Fruit fly (Drosophila melanogaster) whole organism, embryonic: ENCODE measurements around the gene EndoGI.

ENCODE experiments used
- C15 ChIP-seq: fragments of 200-800 bp; sonication (Bioruptor generic); IDR thresholded peaks from 3 replicates; pipeline ENCODE4 v1.3.6; 2022; ENCODE audit warnings: missing biosample characterization, missing genetic modification characterization
- CG10209 ChIP-seq: fragments of 200-800 bp; sonication (Bioruptor generic); optimal IDR thresholded peaks from 3 replicates; lab custom pipeline; 2017; ENCODE audit warnings: missing biosample characterization, mild to moderate bottlenecking, missing genetic modification characterization, missing genetic modification reagents
- CG10462 ChIP-seq: fragments of 200-800 bp; sonication (Bioruptor generic); optimal IDR thresholded peaks from 2 replicates; lab custom pipeline; 2016; ENCODE audit warnings: missing biosample characterization, missing genetic modification characterization
- CG11456 ChIP-seq: fragments of 200-800 bp; sonication (Bioruptor generic); IDR thresholded peaks from 3 replicates; pipeline ENCODE4 v1.3.6; 2022; ENCODE audit warnings: missing biosample characterization, missing genetic modification characterization
- CG14014 ChIP-seq: fragments of 200-800 bp; sonication (Bioruptor generic); IDR thresholded peaks from 2 replicates; pipeline ENCODE4 v1.3.6; 2022; ENCODE audit warnings: missing biosample characterization, missing genetic modification characterization
- CG16813 ChIP-seq: fragments of 200-800 bp; sonication (Bioruptor generic); IDR thresholded peaks from 3 replicates; pipeline ENCODE4 v1.3.6; 2022; ENCODE audit warnings: missing biosample characterization, missing genetic modification characterization; ENCODE audit not compliant: partially characterized antibody
- CG16815 ChIP-seq: fragments of 200-800 bp; sonication (Bioruptor generic); optimal IDR thresholded peaks from 3 replicates; lab custom pipeline; 2017; ENCODE audit warnings: missing biosample characterization, mild to moderate bottlenecking, missing genetic modification characterization
- CG17359 ChIP-seq: fragments of 200-800 bp; sonication (Bioruptor generic); optimal IDR thresholded peaks from 3 replicates; lab custom pipeline; 2018; ENCODE audit warnings: missing biosample characterization, mild to moderate bottlenecking, missing genetic modification characterization, moderate library complexity
- CG2116 ChIP-seq: fragments of 200-800 bp; sonication (Bioruptor generic); optimal IDR thresholded peaks from 3 replicates; lab custom pipeline; 2018; ENCODE audit warnings: missing biosample characterization, mild to moderate bottlenecking, missing genetic modification characterization
- CG30020 ChIP-seq: fragments of 200-800 bp; optimal IDR thresholded peaks from 2 replicates; lab custom pipeline; 2019; ENCODE audit warnings: missing biosample characterization, mild to moderate bottlenecking, missing genetic modification characterization, moderate library complexity
- CG3838 ChIP-seq: fragments of 200-800 bp; sonication (Bioruptor generic); optimal IDR thresholded peaks from 3 replicates; lab custom pipeline; 2016; ENCODE audit warnings: missing biosample characterization, missing genetic modification characterization
- CG5180 ChIP-seq: fragments of 200-800 bp; sonication (Bioruptor generic); optimal IDR thresholded peaks from 3 replicates; lab custom pipeline; 2017; ENCODE audit warnings: missing biosample characterization, missing genetic modification characterization, mild to moderate bottlenecking, moderate library complexity, missing genetic modification reagents
- CG6175 ChIP-seq: fragments of 200-800 bp; sonication (Bioruptor generic); IDR thresholded peaks from 3 replicates; pipeline ENCODE4 v1.3.6; 2022; ENCODE audit warnings: missing biosample characterization, missing genetic modification characterization
- CG6765 ChIP-seq: fragments of 200-800 bp; sonication (Bioruptor generic); optimal IDR thresholded peaks from 3 replicates; lab custom pipeline; 2017; ENCODE audit warnings: missing biosample characterization, mild to moderate bottlenecking, missing genetic modification characterization
- CG6854 ChIP-seq: fragments of 200-800 bp; sonication (Bioruptor generic); optimal IDR thresholded peaks from 3 replicates; lab custom pipeline; 2017; ENCODE audit warnings: missing biosample characterization, mild to moderate bottlenecking, missing genetic modification characterization
- CG7786 ChIP-seq: fragments of 200-800 bp; sonication (Bioruptor generic); optimal IDR thresholded peaks from 2 replicates; lab custom pipeline; 2016; ENCODE audit warnings: missing biosample characterization, missing genetic modification characterization
- CG9215 ChIP-seq: fragments of 200-800 bp; sonication (Bioruptor generic); IDR thresholded peaks from 2 replicates; pipeline ENCODE4 v1.3.6; 2022; ENCODE audit warnings: missing biosample characterization, missing genetic modification characterization
- CG9932 ChIP-seq: fragments of 200-800 bp; sonication (Bioruptor generic); IDR thresholded peaks from 2 replicates; pipeline ENCODE4 v1.3.6; 2022; ENCODE audit warnings: missing biosample characterization, missing genetic modification characterization
- Dip3 ChIP-seq: fragments of 200-800 bp; sonication (Bioruptor generic); optimal IDR thresholded peaks from 3 replicates; lab custom pipeline; 2016; ENCODE audit warnings: missing biosample characterization, missing genetic modification characterization
- HmgZ ChIP-seq: fragments of 200-800 bp; sonication (Bioruptor generic); optimal IDR thresholded peaks from 2 replicates; lab custom pipeline; 2018; ENCODE audit warnings: missing biosample characterization, mild to moderate bottlenecking, missing genetic modification characterization
- MBD-R2 ChIP-seq: fragments of 200-800 bp; sonication (Bioruptor generic); IDR thresholded peaks from 2 replicates; pipeline ENCODE4 v1.3.6; 2022; ENCODE audit warnings: missing biosample characterization, missing genetic modification characterization
- Med ChIP-seq: fragments of 200-800 bp; sonication (Bioruptor generic); peaks from one replicate; lab custom pipeline; 2016; ENCODE audit warnings: missing biosample characterization, missing genetic modification characterization, mild to moderate bottlenecking, inconsistent platforms, moderate library complexity
- Meics ChIP-seq: fragments of 200-800 bp; sonication (Bioruptor generic); optimal IDR thresholded peaks from 2 replicates; lab custom pipeline; 2017; ENCODE audit warnings: missing biosample characterization, mild to moderate bottlenecking, missing genetic modification characterization
- Oli ChIP-seq: fragments of 200-800 bp; sonication (Bioruptor generic); optimal IDR thresholded peaks from 2 replicates; lab custom pipeline; 2018; ENCODE audit warnings: missing biosample characterization, mild to moderate bottlenecking, missing genetic modification characterization, moderate library complexity
- Rfx ChIP-seq: fragments of 200-800 bp; sonication (Bioruptor generic); IDR thresholded peaks from 2 replicates; pipeline ENCODE4 v1.3.6; 2022; ENCODE audit warnings: missing biosample characterization, missing genetic modification characterization
- Spps ChIP-seq: fragments of 200-800 bp; sonication (Bioruptor generic); optimal IDR thresholded peaks from 2 replicates; lab custom pipeline; 2018; ENCODE audit warnings: missing biosample characterization, mild to moderate bottlenecking, missing genetic modification characterization
- Sry-β ChIP-seq: fragments of 200-800 bp; sonication (Bioruptor generic); optimal IDR thresholded peaks from 2 replicates; lab custom pipeline; 2018; ENCODE audit warnings: missing biosample characterization, mild to moderate bottlenecking, missing genetic modification characterization, moderate library complexity
- Vsx1 ChIP-seq: fragments of 200-800 bp; sonication (Bioruptor generic); optimal IDR thresholded peaks from 2 replicates; lab custom pipeline; 2017; ENCODE audit warnings: missing biosample characterization, mild to moderate bottlenecking, missing genetic modification characterization, missing genetic modification reagents
- ab ChIP-seq: fragments of 200-800 bp; sonication (Bioruptor generic); optimal IDR thresholded peaks from 2 replicates; lab custom pipeline; 2016; ENCODE audit warnings: missing biosample characterization, missing genetic modification characterization
- bigmax ChIP-seq: fragments of 200-800 bp; sonication (Bioruptor generic); optimal IDR thresholded peaks from 2 replicates; lab custom pipeline; 2018; ENCODE audit warnings: missing biosample characterization, mild to moderate bottlenecking, missing genetic modification characterization
- bsh ChIP-seq, 2 experiments: fragments of 200-800 bp; sonication (Bioruptor generic); optimal IDR thresholded peaks; 2 replicates each; lab custom pipeline; 2017 to 2018; ENCODE audit warnings: mild to moderate bottlenecking in 2 of 2, missing biosample characterization in 2 of 2, missing genetic modification characterization in 2 of 2, moderate library complexity in 1 of 2
- cad ChIP-seq: fragments of >200 bp; optimal IDR thresholded peaks from 2 replicates; lab custom pipeline; 2017; ENCODE audit warnings: missing biosample characterization, missing genetic modification characterization
- cas ChIP-seq: fragments of 200-800 bp; sonication (Bioruptor generic); IDR thresholded peaks from 2 replicates; pipeline ENCODE4 v1.3.6; 2022; ENCODE audit warnings: missing biosample characterization, missing genetic modification characterization
- cg ChIP-seq: fragments of 200-800 bp; sonication (Bioruptor generic); optimal IDR thresholded peaks from 3 replicates; lab custom pipeline; 2019; ENCODE audit warnings: missing biosample characterization, mild to moderate bottlenecking, missing genetic modification characterization, moderate library complexity
- emc ChIP-seq: fragments of 200-800 bp; sonication (Bioruptor generic); optimal IDR thresholded peaks from 2 replicates; lab custom pipeline; 2016; ENCODE audit warnings: missing biosample characterization, missing genetic modification characterization
- ewg ChIP-seq: fragments of 200-800 bp; sonication (Bioruptor generic); optimal IDR thresholded peaks from 3 replicates; lab custom pipeline; 2017; ENCODE audit warnings: mild to moderate bottlenecking, missing biosample characterization, missing genetic modification reagents, missing genetic modification characterization
- fd102C ChIP-seq: fragments of 200-800 bp; sonication (Bioruptor generic); optimal IDR thresholded peaks from 2 replicates; lab custom pipeline; 2018; ENCODE audit warnings: missing biosample characterization, mild to moderate bottlenecking, missing genetic modification characterization, moderate library complexity
- fd64A ChIP-seq: fragments of 200-800 bp; sonication (Bioruptor generic); optimal IDR thresholded peaks from 3 replicates; lab custom pipeline; 2018; ENCODE audit warnings: missing biosample characterization, mild to moderate bottlenecking, missing genetic modification characterization
- jumu ChIP-seq: fragments of 200-800 bp; sonication (Bioruptor generic); optimal IDR thresholded peaks from 3 replicates; lab custom pipeline; 2016; ENCODE audit warnings: missing biosample characterization, missing genetic modification characterization
- kni ChIP-seq: fragments of 200-800 bp; sonication (Bioruptor generic); optimal IDR thresholded peaks from 3 replicates; lab custom pipeline; 2017; ENCODE audit warnings: mild to moderate bottlenecking, missing biosample characterization, missing genetic modification reagents, missing genetic modification characterization
- nau ChIP-seq: fragments of 200-800 bp; sonication (Bioruptor generic); optimal IDR thresholded peaks from 3 replicates; lab custom pipeline; 2017; ENCODE audit warnings: missing biosample characterization, mild to moderate bottlenecking, missing genetic modification characterization, missing genetic modification reagents
- nom ChIP-seq: fragments of 200-800 bp; sonication (Bioruptor generic); optimal IDR thresholded peaks from 2 replicates; lab custom pipeline; 2017; ENCODE audit warnings: missing biosample characterization, missing genetic modification characterization, mild to moderate bottlenecking, moderate library complexity, missing genetic modification reagents
- row ChIP-seq: fragments of 200-800 bp; sonication (Bioruptor generic); IDR thresholded peaks from 3 replicates; pipeline ENCODE4 v1.3.6; 2022; ENCODE audit warnings: missing biosample characterization, missing genetic modification characterization
- sens ChIP-seq: fragments of 200-800 bp; sonication (Bioruptor generic); peaks from one replicate; lab custom pipeline; 2016; ENCODE audit warnings: missing biosample characterization, missing genetic modification characterization
- so ChIP-seq: fragments of 200-800 bp; sonication (Bioruptor generic); IDR thresholded peaks from 3 replicates; pipeline ENCODE4 v1.3.6; 2022; ENCODE audit warnings: missing biosample characterization, missing genetic modification characterization
- tap ChIP-seq: fragments of 200-800 bp; optimal IDR thresholded peaks from 3 replicates; lab custom pipeline; 2019; ENCODE audit warnings: missing biosample characterization, mild to moderate bottlenecking, missing genetic modification characterization, moderate library complexity
- trh ChIP-seq: fragments of 200-800 bp; sonication (Bioruptor generic); optimal IDR thresholded peaks from 2 replicates; lab custom pipeline; 2016; ENCODE audit warnings: missing biosample characterization, missing genetic modification characterization
- tup ChIP-seq: fragments of 200-800 bp; sonication (Bioruptor generic); optimal IDR thresholded peaks from 2 replicates; lab custom pipeline; 2016; ENCODE audit warnings: missing biosample characterization, mild to moderate bottlenecking, missing genetic modification characterization, moderate library complexity
- z ChIP-seq: fragments of 200-800 bp; sonication (Bioruptor generic); IDR thresholded peaks from 3 replicates; pipeline ENCODE4 v1.3.6; 2022; ENCODE audit warnings: missing biosample characterization, missing genetic modification characterization

EndoGI gene

DNA sequence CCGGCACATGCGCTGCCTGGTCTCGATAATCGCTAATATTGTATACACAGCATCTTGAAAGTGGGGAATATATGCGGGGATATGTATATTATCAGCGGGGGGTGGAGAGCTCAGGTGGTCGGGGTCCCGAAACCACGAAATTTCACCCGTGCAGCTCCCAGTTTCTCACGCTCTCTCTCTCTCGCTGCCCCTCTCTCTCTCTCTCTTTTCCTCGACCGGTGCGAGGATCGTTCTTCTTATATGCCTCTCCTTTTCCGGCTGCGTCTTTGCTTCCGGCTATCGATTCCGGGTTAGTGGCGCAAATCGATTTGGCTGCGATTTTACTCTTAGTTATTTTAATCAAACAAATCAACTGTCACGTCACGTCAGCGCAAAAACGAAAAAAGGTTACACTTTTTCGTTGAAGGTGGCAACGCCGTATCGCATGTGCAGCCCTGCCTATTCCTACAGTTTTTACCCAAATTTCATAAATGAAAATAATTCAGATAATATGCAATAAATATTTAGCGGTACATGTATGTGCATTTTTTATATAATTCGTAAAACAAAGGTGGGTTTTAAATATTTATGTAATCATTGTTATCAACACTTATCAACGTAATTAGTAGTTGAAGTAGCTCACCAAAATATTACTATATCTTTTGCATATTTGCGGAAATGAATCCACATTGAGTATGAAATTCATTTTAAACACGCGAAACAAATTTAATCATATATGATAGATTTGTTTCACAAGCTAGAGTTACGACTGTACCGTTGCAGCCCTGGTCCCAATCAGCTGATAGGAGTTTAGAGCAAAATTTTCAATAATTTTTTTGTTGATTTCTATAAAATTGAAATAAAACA is 42.2 kb downstream of the EndoGI start, which contains the start of the genes heix and CG17328 (continued):
- TF ChIP-seq HmgZ (tag; lab: Kevin White, UChicago) (peak; percentile 30), cad (no peak), CG10462 (GFP tag; lab: Kevin White, UChicago) (peak; percentile 13), CG17359 (tag; lab: Kevin White, UChicago) (peak; percentile 63), z (GFP tag; lab: Robert Waterston, UW) (no peak), Spps (no peak), CG7786 (GFP tag; lab: Kevin White, UChicago) (peak; percentile 56), fd102C (GFP tag; lab: Kevin White, UChicago) (no peak), CG16815 (GFP tag; lab: Kevin White, UChicago) (peak; percentile 67), CG6854 (GFP tag; lab: Kevin White, UChicago) (peak; percentile 26), nau (no peak), CG16813 (GFP tag; lab: Robert Waterston, UW) (no peak), CG3838 (GFP tag; lab: Kevin White, UChicago) (no peak), CG9932 (peak; percentile 89), Meics (GFP tag; lab: Kevin White, UChicago) (peak; percentile 73), MBD-R2 (GFP tag; lab: Robert Waterston, UW) (peak; percentile 75; the same call in 1 of the 2 replicates), tap (tag; lab: Kevin White, UChicago) (no peak), so (GFP tag; lab: Robert Waterston, UW) (no peak), C15 (0 out of 3 replicates have a peak, but pooled peaks have one; percentile 15), trh (GFP tag; lab: Kevin White, UChicago) (peak; percentile 25), row (GFP tag; lab: Robert Waterston, UW) (peak; percentile 89), cg (GFP tag; lab: Kevin White, UChicago) (no peak), Sry-β (no peak), CG6765 (GFP tag; lab: Kevin White, UChicago) (no peak), CG6175 (GFP tag; lab: Robert Waterston, UW) (no peak), fd64A (no peak), Dip3 (GFP tag; lab: Kevin White, UChicago) (peak; percentile 69), kni (GFP tag; lab: Kevin White, UChicago) (no peak), jumu (GFP tag; lab: Kevin White, UChicago) (peak; percentile 50), CG11456 (GFP tag; lab: Robert Waterston, UW) (peak; percentile 65; the same call in 1 of the 3 replicates), CG5180 (GFP tag; lab: Kevin White, UChicago) (no peak), emc (GFP tag; lab: Kevin White, UChicago) (peak; percentile 13), CG30020 (tag; lab: Kevin White, UChicago) (peak; percentile 64), Oli (no peak), bigmax (GFP tag; lab: Kevin White, UChicago) (no peak), sens (GFP tag; lab: Kevin White, UChicago) (peak; percentile 94), ab (peak; percentile 32), ewg (peak; percentile 48), Med (GFP tag; lab: Kevin White, UChicago) (peak; percentile 93), Rfx (peak; percentile 85), Vsx1 (GFP tag; lab: Kevin White, UChicago) (no peak), CG2116 (GFP tag; lab: Kevin White, UChicago) (peak; percentile 75), cas (GFP tag; lab: Robert Waterston, UW) (no peak), bsh (GFP tag; optimal IDR thresholded peaks at IDR 0.05; lab: Kevin White, UChicago) (peak in 1 of 2 experiments; percentile 61), CG14014 (GFP tag; lab: Robert Waterston, UW) (peak; percentile 78), tup (GFP tag; lab: Kevin White, UChicago) (peak; percentile 18), nom (GFP tag; lab: Kevin White, UChicago) (peak; percentile 25), CG10209 (no peak), CG9215 (peak; percentile 72)
